Worm (Caenorhabditis elegans) whole organism, mixed stage, embryonic: Measurements from ENCODE around the gene F09B9.5.

Experiments used
- elt-3 ChIP-seq: fragments of 150-350 bp; optimal IDR thresholded peaks from 2 replicates; lab custom pipeline; 2014; ENCODE audit warnings: missing biosample characterization, missing genetic modification characterization
- lin-13 ChIP-seq: fragments of 150-350 bp; optimal IDR thresholded peaks from 2 replicates; lab custom pipeline; 2014; ENCODE audit warnings: missing biosample characterization, missing genetic modification characterization
- lsy-2 ChIP-seq: fragments of 150-350 bp; optimal IDR thresholded peaks from 2 replicates; lab custom pipeline; 2014; ENCODE audit warnings: missing biosample characterization, missing genetic modification characterization
- mep-1 ChIP-seq: fragments of 150-350 bp; optimal IDR thresholded peaks from 2 replicates; lab custom pipeline; 2017; ENCODE audit warnings: missing biosample characterization, missing genetic modification reagents, missing genetic modification characterization, inconsistent platforms
- nhr-12 ChIP-seq: fragments of 150-350 bp; optimal IDR thresholded peaks from 2 replicates; lab custom pipeline; 2014; ENCODE audit warnings: missing biosample characterization, missing genetic modification characterization
- nhr-237 ChIP-seq: fragments of 150-350 bp; optimal IDR thresholded peaks from 2 replicates; lab custom pipeline; 2014; ENCODE audit warnings: missing biosample characterization, missing genetic modification characterization
- nhr-28 ChIP-seq: fragments of 150-350 bp; optimal IDR thresholded peaks from 2 replicates; lab custom pipeline; 2014; ENCODE audit warnings: missing biosample characterization, missing genetic modification characterization
- nhr-76 ChIP-seq: sonication (generic microtip); optimal IDR thresholded peaks from 2 replicates; lab custom pipeline; 2017; ENCODE audit warnings: missing biosample characterization, missing genetic modification characterization
- sem-2 ChIP-seq: fragments of 200-800 bp; sonication (Bioruptor generic); optimal IDR thresholded peaks from 2 replicates; lab custom pipeline; 2018; ENCODE audit warnings: mild to moderate bottlenecking, missing genetic modification characterization, missing compliant biosample characterization
- snpc-4 ChIP-seq: fragments of 150-350 bp; optimal IDR thresholded peaks from 2 replicates; lab custom pipeline; 2014; ENCODE audit warnings: missing biosample characterization, missing genetic modification characterization
- unc-39 ChIP-seq: fragments of 150-350 bp; optimal IDR thresholded peaks from 2 replicates; lab custom pipeline; 2014; ENCODE audit warnings: missing biosample characterization, missing genetic modification characterization
- unc-62 ChIP-seq: fragments of 150-350 bp; optimal IDR thresholded peaks from 2 replicates; lab custom pipeline; 2014; ENCODE audit warnings: missing biosample characterization, missing genetic modification reagents, missing genetic modification characterization
- ztf-11 ChIP-seq: fragments of 150-350 bp; optimal IDR thresholded peaks from 2 replicates; lab custom pipeline; 2014; ENCODE audit warnings: missing biosample characterization, missing genetic modification characterization

ce11 chrX:10148235-10148872 is 6.3 kb upstream of the F09B9.5 start:
- no peak for TF ChIP-seq snpc-4 (tag; lab: Kevin White, UChicago)
- no peak for TF ChIP-seq unc-39
- TF ChIP-seq nhr-76 (tag; lab: Kevin White, UChicago): no peak
- TF ChIP-seq mep-1 (tag; lab: Kevin White, UChicago): no peak
- TF ChIP-seq nhr-28: no peak
- no peak for TF ChIP-seq elt-3 (tag; lab: Kevin White, UChicago)
- no peak for TF ChIP-seq lsy-2
- TF ChIP-seq nhr-12 (tag; lab: Kevin White, UChicago): no peak
- peak; percentile 3 for TF ChIP-seq nhr-237 (tag; lab: Kevin White, UChicago)
- no peak for TF ChIP-seq ztf-11
- TF ChIP-seq sem-2 (GFP tag; lab: Kevin White, UChicago): no peak
- peak; percentile 28 for TF ChIP-seq unc-62
- TF ChIP-seq lin-13 (tag; lab: Kevin White, UChicago): no peak
